Worm (Caenorhabditis elegans): ENCODE measurements around the gene sru-8.

ce11 chrV:9885918-9886488 is 42.3 kb downstream of the sru-8 start, which contains the start of gene clp-9:
- no peak for TF ChIP-seq hlh-4 (tag; optimal IDR thresholded peaks at IDR 0.05)
- no peak for TF ChIP-seq ama-1 (optimal IDR thresholded peaks at IDR 0.05)
- no peak for TF ChIP-seq nhr-76 (tag; optimal IDR thresholded peaks at IDR 0.05)
- TF ChIP-seq snpc-4 (tag; optimal IDR thresholded peaks at IDR 0.05), result no peak
- no peak for TF ChIP-seq lsy-2 (tag; optimal IDR thresholded peaks at IDR 0.05)
- no peak for TF ChIP-seq fkh-10 (GFP tag; optimal IDR thresholded peaks at IDR 0.05)
- no peak for TF ChIP-seq sptf-1 (tag; optimal IDR thresholded peaks at IDR 0.05)
